Worm (Caenorhabditis elegans) whole organism, L4/young adult: ENCODE data around the gene ptp-5.1.

Experiments
- W03F9.2 ChIP-seq: fragments of 150-350 bp; optimal IDR thresholded peaks from 2 replicates; lab custom pipeline; 2014; ENCODE audit warnings: missing biosample characterization, missing genetic modification characterization
- dao-5 ChIP-seq: sonication (generic microtip); optimal IDR thresholded peaks from 2 replicates; lab custom pipeline; 2016; ENCODE audit warnings: missing genotype, missing genetic modification characterization, moderate library complexity, missing compliant biosample characterization
- him-1 ChIP-seq: sonication (generic microtip); optimal IDR thresholded peaks from 2 replicates; lab custom pipeline; 2016; ENCODE audit warnings: missing genotype, missing genetic modification reagents, missing genetic modification characterization, missing compliant biosample characterization

DNA sequence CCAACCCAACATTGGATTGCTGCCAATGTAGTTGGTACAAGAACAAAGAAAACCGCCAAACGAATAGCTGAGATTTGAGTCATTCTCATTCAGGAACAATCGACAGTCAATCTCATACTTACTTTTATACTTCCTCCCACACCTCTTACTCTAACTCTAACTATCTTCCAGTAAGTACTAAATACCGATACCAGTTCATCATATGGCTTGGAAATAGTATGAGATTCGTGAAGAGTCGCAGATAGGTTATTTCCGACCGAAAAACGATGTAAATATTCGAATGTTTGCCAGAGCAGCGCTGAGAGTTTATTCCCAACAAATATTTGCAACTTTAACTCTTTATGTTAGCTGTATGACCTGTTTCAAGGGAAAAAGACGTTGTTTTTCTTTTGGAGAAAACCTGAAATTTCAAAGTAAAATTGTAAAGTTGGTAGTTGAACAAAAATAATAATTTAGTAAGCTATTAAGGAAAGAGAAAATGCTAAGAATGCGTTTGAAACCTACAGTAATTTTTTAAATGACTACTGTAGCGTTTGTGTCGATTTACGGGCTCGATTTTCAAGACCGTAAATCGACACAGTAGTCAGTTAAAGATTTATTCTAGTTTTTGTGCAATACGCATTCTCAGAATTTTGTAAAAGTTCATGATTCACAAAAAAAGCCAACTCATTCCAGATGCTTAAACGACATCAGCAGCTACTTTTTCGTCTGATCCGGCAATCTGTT is 20.5 kb downstream of the ptp-5.1 start, which contains the start of the genes W03F8.6 and mtrf-1L:
- TF ChIP-seq W03F9.2, result no peak
- TF ChIP-seq dao-5, result no peak
- TF ChIP-seq him-1 (tag; lab: Kevin White, UChicago), result no peak
